Worm (Caenorhabditis elegans) whole organism, L4 larva: ENCODE measurements around the gene acl-7.

Experiments used
- D1046.2 ChIP-seq: fragments of 200-800 bp; sonication (Bioruptor generic); IDR thresholded peaks from 2 replicates; pipeline ENCODE4 v1.3.6; 2022; ENCODE audit warnings: missing genetic modification characterization, missing compliant biosample characterization
- F10B5.3 ChIP-seq: sonication (generic microtip); optimal IDR thresholded peaks from 2 replicates; lab custom pipeline; 2016; ENCODE audit warnings: mild to moderate bottlenecking, missing genetic modification characterization, missing compliant biosample characterization
- F26F4.8 ChIP-seq: fragments of 200-800 bp; sonication (Bioruptor generic); conservative IDR thresholded peaks from 2 replicates; pipeline ENCODE4 v1.3.6; 2022; ENCODE audit warnings: missing genetic modification characterization, missing compliant biosample characterization
- F37D6.2 ChIP-seq: sonication (generic microtip); optimal IDR thresholded peaks from 2 replicates; lab custom pipeline; 2016; ENCODE audit warnings: mild to moderate bottlenecking, missing genetic modification characterization, missing compliant biosample characterization
- F44E2.7 ChIP-seq: fragments of 200-800 bp; sonication (Bioruptor generic); IDR thresholded peaks from 2 replicates; pipeline ENCODE4 v2.1.2; 2022; ENCODE audit warnings: missing genetic modification characterization, missing compliant biosample characterization
- R02D3.7 ChIP-seq: fragments of 150-350 bp; sonication (generic microtip); optimal IDR thresholded peaks from 3 replicates; lab custom pipeline; 2014; ENCODE audit warnings: missing biosample characterization, missing genetic modification characterization
- Y5F2A.4 ChIP-seq: fragments of 200-800 bp; sonication (Bioruptor generic); optimal IDR thresholded peaks from 2 replicates; lab custom pipeline; 2018; ENCODE audit warnings: mild to moderate bottlenecking, missing genetic modification characterization, missing compliant biosample characterization
- ZK546.5 ChIP-seq, 2 experiments: sonication (generic microtip); optimal IDR thresholded peaks; 2 replicates each; lab custom pipeline; 2017; ENCODE audit warnings: missing biosample characterization in 2 of 2, missing genetic modification characterization in 2 of 2
- aha-1 ChIP-seq: fragments of 150-350 bp; peaks from one replicate; lab custom pipeline; 2014; ENCODE audit warnings: missing biosample characterization, missing genetic modification characterization
- ceh-20 ChIP-seq: fragments of 200-800 bp; sonication (Bioruptor generic); IDR thresholded peaks from 2 replicates; pipeline ENCODE4 v1.3.6; 2022; ENCODE audit warnings: missing genetic modification reagents, missing genetic modification characterization, missing compliant biosample characterization
- ceh-62 ChIP-seq: sonication (generic microtip); optimal IDR thresholded peaks from 2 replicates; lab custom pipeline; 2017; ENCODE audit warnings: missing biosample characterization, missing genetic modification characterization
- ceh-82 ChIP-seq: sonication (generic microtip); optimal IDR thresholded peaks from 2 replicates; lab custom pipeline; 2017; ENCODE audit warnings: missing biosample characterization, missing genetic modification characterization
- daf-16 ChIP-seq, 3 experiments: sonication (generic microtip); optimal IDR thresholded peaks; 2 replicates each; lab custom pipeline; 2016 to 2017; ENCODE audit warnings: missing genetic modification characterization in 3 of 3, missing genetic modification reagents in 3 of 3, mild to moderate bottlenecking in 2 of 3, missing compliant biosample characterization in 2 of 3, missing biosample characterization in 1 of 3, moderate library complexity in 1 of 3
- daf-19 ChIP-seq: fragments of 200-800 bp; sonication (Bioruptor generic); conservative IDR thresholded peaks from 2 replicates; pipeline ENCODE4 v1.3.6; 2022; ENCODE audit warnings: missing genetic modification characterization, missing compliant biosample characterization
- dmd-6 ChIP-seq: fragments of 200-800 bp; sonication (Bioruptor generic); IDR thresholded peaks from 2 replicates; pipeline ENCODE4 v1.3.6; 2022; ENCODE audit warnings: missing genetic modification reagents, missing genetic modification characterization, missing compliant biosample characterization
- dmd-9 ChIP-seq: fragments of 200-800 bp; sonication (Bioruptor generic); IDR thresholded peaks from 2 replicates; pipeline ENCODE4 v1.3.6; 2022; ENCODE audit warnings: missing genetic modification reagents, missing genetic modification characterization, missing compliant biosample characterization
- dpl-1 ChIP-seq: fragments of 150-350 bp; optimal IDR thresholded peaks from 2 replicates; lab custom pipeline; 2014; ENCODE audit warnings: missing biosample characterization, missing genetic modification reagents, missing genetic modification characterization
- dve-1 ChIP-seq: sonication (generic microtip); optimal IDR thresholded peaks from 2 replicates; lab custom pipeline; 2017; ENCODE audit warnings: antibody characterized with exemption, mild to moderate bottlenecking, missing genetic modification characterization, missing compliant biosample characterization; ENCODE audit not compliant: insufficient read depth
- egl-27 ChIP-seq: sonication (generic microtip); optimal IDR thresholded peaks from 3 replicates; lab custom pipeline; 2017; ENCODE audit warnings: missing biosample characterization, missing genetic modification reagents, missing genetic modification characterization
- fos-1 ChIP-seq: fragments of 150-350 bp; optimal IDR thresholded peaks from 2 replicates; lab custom pipeline; 2014; ENCODE audit warnings: missing biosample characterization, missing genetic modification characterization
- hlh-11 ChIP-seq: fragments of 200-800 bp; sonication (Bioruptor generic); optimal IDR thresholded peaks from 2 replicates; lab custom pipeline; 2018; ENCODE audit warnings: mild to moderate bottlenecking, missing genetic modification characterization, missing compliant biosample characterization
- hlh-30 ChIP-seq: sonication (generic microtip); optimal IDR thresholded peaks from 2 replicates; lab custom pipeline; 2017; ENCODE audit warnings: antibody characterized with exemption, mild to moderate bottlenecking, missing genetic modification characterization, missing compliant biosample characterization; ENCODE audit not compliant: insufficient read depth
- hmg-1.1 ChIP-seq: fragments of 200-800 bp; sonication (Bioruptor generic); IDR thresholded peaks from 2 replicates; pipeline ENCODE4 v1.3.6; 2022; ENCODE audit warnings: missing genetic modification reagents, missing genetic modification characterization, missing compliant biosample characterization
- lin-15B ChIP-seq: fragments of 150-350 bp; sonication (generic microtip); optimal IDR thresholded peaks from 3 replicates; lab custom pipeline; 2014; ENCODE audit warnings: missing biosample characterization, missing genetic modification characterization
- lir-3 ChIP-seq: sonication (generic microtip); optimal IDR thresholded peaks from 2 replicates; lab custom pipeline; 2016; ENCODE audit warnings: mild to moderate bottlenecking, missing genetic modification characterization, missing compliant biosample characterization
- lsy-2 ChIP-seq, 2 experiments: fragments of 150-350 bp in 1 of 2; sonication (generic microtip) in 1 of 2; optimal IDR thresholded peaks; 2 replicates each; lab custom pipeline; 2014 to 2017; ENCODE audit warnings: missing biosample characterization in 2 of 2, missing genetic modification characterization in 2 of 2
- madf-5 ChIP-seq, 2 experiments: fragments of 200-800 bp; sonication (Bioruptor generic); IDR thresholded peaks; 2 replicates each; pipeline ENCODE4 v1.3.6; 2022; ENCODE audit warnings: missing compliant biosample characterization in 2 of 2, missing genetic modification characterization in 2 of 2
- madf-9 ChIP-seq: fragments of 200-800 bp; sonication (Bioruptor generic); conservative IDR thresholded peaks from 2 replicates; pipeline ENCODE4 v1.3.6; 2022; ENCODE audit warnings: missing genetic modification reagents, missing genetic modification characterization, missing compliant biosample characterization
- mdl-1 ChIP-seq, 2 experiments: fragments of 150-350 bp in 1 of 2; sonication (generic microtip) in 1 of 2; optimal IDR thresholded peaks; 2 replicates each; lab custom pipeline; 2014 to 2017; ENCODE audit warnings: missing biosample characterization in 2 of 2, missing genetic modification characterization in 2 of 2
- mxl-3 ChIP-seq: fragments of 200-800 bp; sonication (Bioruptor generic); optimal IDR thresholded peaks from 2 replicates; lab custom pipeline; 2018; ENCODE audit warnings: mild to moderate bottlenecking, missing genetic modification characterization, missing compliant biosample characterization
- nhr-102 ChIP-seq: sonication (generic microtip); optimal IDR thresholded peaks from 2 replicates; lab custom pipeline; 2016; ENCODE audit warnings: mild to moderate bottlenecking, missing genetic modification characterization, moderate library complexity, missing compliant biosample characterization
- nhr-237 ChIP-seq: sonication (generic microtip); optimal IDR thresholded peaks from 2 replicates; lab custom pipeline; 2017; ENCODE audit warnings: missing biosample characterization, missing genetic modification characterization
- nhr-25 ChIP-seq: sonication (generic microtip); optimal IDR thresholded peaks from 2 replicates; lab custom pipeline; 2017; ENCODE audit warnings: missing genetic modification characterization, mild to moderate bottlenecking, missing compliant biosample characterization, antibody characterized with exemption, moderate library complexity, borderline replicate concordance; ENCODE audit not compliant: insufficient read depth
- nhr-28 ChIP-seq: fragments of 150-350 bp; optimal IDR thresholded peaks from 2 replicates; lab custom pipeline; 2014; ENCODE audit warnings: missing biosample characterization, missing genetic modification characterization
- nhr-41 ChIP-seq: fragments of 200-800 bp; sonication (Bioruptor generic); IDR thresholded peaks from 2 replicates; pipeline ENCODE4 v1.3.6; 2022; ENCODE audit warnings: missing genetic modification reagents, missing genetic modification characterization, missing compliant biosample characterization
- nhr-42 ChIP-seq: fragments of 200-800 bp; sonication (Bioruptor generic); IDR thresholded peaks from 2 replicates; pipeline ENCODE4 v1.3.6; 2022; ENCODE audit warnings: missing genetic modification characterization, missing compliant biosample characterization
- nhr-6 ChIP-seq: fragments of 150-350 bp; optimal IDR thresholded peaks from 2 replicates; lab custom pipeline; 2014; ENCODE audit warnings: missing biosample characterization, missing genetic modification characterization
- nhr-77 ChIP-seq: fragments of 150-350 bp; optimal IDR thresholded peaks from 2 replicates; lab custom pipeline; 2014; ENCODE audit warnings: missing biosample characterization, missing genetic modification characterization
- php-3 ChIP-seq: fragments of 200-800 bp; sonication (Bioruptor generic); IDR thresholded peaks from 2 replicates; pipeline ENCODE4 v1.3.6; 2022; ENCODE audit warnings: missing genetic modification reagents, missing genetic modification characterization, missing compliant biosample characterization
- pqm-1 ChIP-seq: sonication (generic microtip); optimal IDR thresholded peaks from 2 replicates; lab custom pipeline; 2017; ENCODE audit warnings: missing biosample characterization, missing genetic modification characterization
- rbr-2 ChIP-seq: sonication (generic microtip); optimal IDR thresholded peaks from 2 replicates; lab custom pipeline; 2016; ENCODE audit warnings: missing genotype, missing genetic modification characterization, missing compliant biosample characterization
- skn-1 ChIP-seq: fragments of 150-350 bp; optimal IDR thresholded peaks from 2 replicates; lab custom pipeline; 2014; ENCODE audit warnings: missing biosample characterization, missing genetic modification characterization
- spr-1 ChIP-seq: sonication (generic microtip); optimal IDR thresholded peaks from 2 replicates; lab custom pipeline; 2016; ENCODE audit warnings: mild to moderate bottlenecking, missing genetic modification characterization, missing compliant biosample characterization
- unc-130 ChIP-seq: sonication (generic microtip); optimal IDR thresholded peaks from 2 replicates; lab custom pipeline; 2016; ENCODE audit warnings: missing genetic modification reagents, missing genetic modification characterization, missing compliant biosample characterization
- unc-39 ChIP-seq: sonication (generic microtip); optimal IDR thresholded peaks from 2 replicates; lab custom pipeline; 2017; ENCODE audit warnings: missing biosample characterization, missing genetic modification characterization
- vab-7 ChIP-seq: fragments of 200-800 bp; sonication (Bioruptor generic); IDR thresholded peaks from 2 replicates; pipeline ENCODE4 v1.3.6; 2022; ENCODE audit warnings: missing genetic modification reagents, missing genetic modification characterization, missing compliant biosample characterization
- zfp-3 ChIP-seq: fragments of 200-800 bp; sonication (Bioruptor generic); conservative IDR thresholded peaks from 2 replicates; pipeline ENCODE4 v1.3.6; 2022; ENCODE audit warnings: missing genetic modification reagents, missing genetic modification characterization, missing compliant biosample characterization
- zip-11 ChIP-seq: fragments of 200-800 bp; sonication (Bioruptor generic); IDR thresholded peaks from 2 replicates; pipeline ENCODE4 v1.3.6; 2022; ENCODE audit warnings: missing genetic modification characterization, missing compliant biosample characterization

Gene acl-7

ce11 chrII:12824463-12824862 lies 8.2 kb upstream of the acl-7 start:
- no peak for TF ChIP-seq fos-1 (tag; lab: Kevin White, UChicago)
- TF ChIP-seq daf-16 (GFP tag; optimal IDR thresholded peaks at IDR 0.05; lab: Kevin White, UChicago): no peak
- TF ChIP-seq daf-16 (tag; optimal IDR thresholded peaks at IDR 0.05; lab: Kevin White, UChicago): no peak
- 0 out of 2 replicates have a peak, but pooled peaks have one; percentile 39 for TF ChIP-seq F26F4.8 (GFP tag; lab: Robert Waterston, UW)
- no peak for TF ChIP-seq rbr-2
- no peak for TF ChIP-seq lsy-2 (tag; optimal IDR thresholded peaks at IDR 0.05; lab: Kevin White, UChicago)
- no peak for TF ChIP-seq nhr-6 (tag; lab: Kevin White, UChicago)
- no peak for TF ChIP-seq nhr-102
- no peak for TF ChIP-seq ceh-20 (GFP tag; lab: Robert Waterston, UW)
- TF ChIP-seq dmd-9: no peak
- peak; percentile 77 for TF ChIP-seq aha-1 (tag; lab: Kevin White, UChicago)
- no peak for TF ChIP-seq hlh-30 (tag; lab: Kevin White, UChicago)
- TF ChIP-seq madf-9 (GFP tag; lab: Robert Waterston, UW): no peak
- TF ChIP-seq nhr-41 (GFP tag; lab: Robert Waterston, UW): no peak
- 0 out of 2 replicates have a peak, but pooled peaks have one; percentile 24 for TF ChIP-seq hmg-1.1
- no peak for TF ChIP-seq lir-3 (tag; lab: Kevin White, UChicago)
- TF ChIP-seq nhr-25: no peak

ce11 chrII:12823437-12823836 lies 7.2 kb upstream of the acl-7 start, which contains the start of gene Y46G5A.36:
TSS of gene Y46G5A.36 (plus strand) at chrII:12823679.
- TF ChIP-seq daf-19 (GFP tag; lab: Robert Waterston, UW): no peak
- TF ChIP-seq daf-16 (GFP tag; optimal IDR thresholded peaks at IDR 0.05; lab: Kevin White, UChicago): no peak
- peak; percentile 89 for TF ChIP-seq daf-16 (tag; optimal IDR thresholded peaks at IDR 0.05; lab: Kevin White, UChicago)
- TF ChIP-seq madf-9 (GFP tag; lab: Robert Waterston, UW): no peak
- TF ChIP-seq nhr-77: no peak
- peak; percentile 59 for TF ChIP-seq hlh-11 (tag; lab: Kevin White, UChicago)
- no peak for TF ChIP-seq R02D3.7 (tag; lab: Kevin White, UChicago)
- TF ChIP-seq skn-1 (tag; lab: Kevin White, UChicago): no peak
- peak; percentile 87 for TF ChIP-seq dve-1 (tag; lab: Kevin White, UChicago)
- TF ChIP-seq madf-5 (GFP tag; IDR thresholded peaks at IDR 0.05; lab: Robert Waterston, UW): no peak
- TF ChIP-seq nhr-42: no peak
- no peak for TF ChIP-seq ZK546.5 (tag; optimal IDR thresholded peaks at IDR 0.05; lab: Kevin White, UChicago)
- peak; percentile 82 for TF ChIP-seq pqm-1 (tag; lab: Kevin White, UChicago)
- peak; percentile 42 for TF ChIP-seq dmd-6 (GFP tag; lab: Robert Waterston, UW)
- TF ChIP-seq unc-130: no peak
- no peak for TF ChIP-seq F37D6.2 (tag; lab: Kevin White, UChicago)
- no peak for TF ChIP-seq unc-39 (tag; lab: Kevin White, UChicago)
- no peak for TF ChIP-seq nhr-237 (tag; lab: Kevin White, UChicago)
- TF ChIP-seq nhr-28 (tag; lab: Kevin White, UChicago): peak; percentile 77
- TF ChIP-seq D1046.2 (GFP tag; lab: Robert Waterston, UW): no peak
- TF ChIP-seq lir-3 (tag; lab: Kevin White, UChicago): no peak
- TF ChIP-seq ceh-82: no peak
- TF ChIP-seq Y5F2A.4 (GFP tag; lab: Kevin White, UChicago): no peak
- no peak for TF ChIP-seq zfp-3
- no peak for TF ChIP-seq F44E2.7 (GFP tag; lab: Robert Waterston, UW)
- peak; percentile 54; the same call in 1 of the 2 replicates for TF ChIP-seq php-3 (GFP tag; lab: Robert Waterston, UW)
- no peak for TF ChIP-seq vab-7 (GFP tag; lab: Robert Waterston, UW)
- no peak for TF ChIP-seq spr-1 (tag; lab: Kevin White, UChicago)
- no peak for TF ChIP-seq F10B5.3
- no peak for TF ChIP-seq egl-27 (tag; lab: Kevin White, UChicago)
- TF ChIP-seq dpl-1: no peak
- TF ChIP-seq nhr-25: no peak
- TF ChIP-seq ceh-62 (tag; lab: Kevin White, UChicago): no peak
- TF ChIP-seq mxl-3 (GFP tag; lab: Kevin White, UChicago): peak; percentile 59
- TF ChIP-seq mdl-1 (tag; optimal IDR thresholded peaks at IDR 0.05; lab: Kevin White, UChicago): peak in 1 of 2 experiments; percentile 34
- TF ChIP-seq hlh-30 (tag; lab: Kevin White, UChicago): peak; percentile 75
- no peak for TF ChIP-seq lin-15B (tag; lab: Kevin White, UChicago)
- no peak for TF ChIP-seq ceh-20 (GFP tag; lab: Robert Waterston, UW)
- TF ChIP-seq zip-11 (GFP tag; lab: Robert Waterston, UW): no peak
